Fruit fly (Drosophila melanogaster) whole organism, embryonic: ENCODE results near the gene CG8925.

ENCODE experiments used
- Bdp1 ChIP-seq: fragments of 200-800 bp; sonication (Bioruptor generic); optimal IDR thresholded peaks from 3 replicates; lab custom pipeline; 2016; ENCODE audit warnings: missing biosample characterization, missing genetic modification characterization
- CG1024 ChIP-seq: fragments of 200-800 bp; sonication (Bioruptor generic); IDR thresholded peaks from 2 replicates; pipeline ENCODE4 v1.3.6; 2022; ENCODE audit warnings: missing biosample characterization, missing genetic modification characterization
- CG10543 ChIP-seq: fragments of 200-800 bp; sonication (Bioruptor generic); optimal IDR thresholded peaks from 3 replicates; lab custom pipeline; 2017; ENCODE audit warnings: missing biosample characterization, mild to moderate bottlenecking, missing genetic modification characterization, moderate library complexity
- CG11504 ChIP-seq: fragments of 200-800 bp; sonication (Bioruptor generic); optimal IDR thresholded peaks from 3 replicates; lab custom pipeline; 2019; ENCODE audit warnings: missing biosample characterization, mild to moderate bottlenecking, missing genetic modification characterization, moderate library complexity
- CG12659 ChIP-seq: fragments of 200-800 bp; sonication (Bioruptor generic); optimal IDR thresholded peaks from 3 replicates; lab custom pipeline; 2017; ENCODE audit warnings: mild to moderate bottlenecking, missing biosample characterization, missing genetic modification reagents, missing genetic modification characterization
- CG13894 ChIP-seq: fragments of 200-800 bp; sonication (Bioruptor generic); optimal IDR thresholded peaks from 3 replicates; lab custom pipeline; 2018; ENCODE audit warnings: missing biosample characterization, mild to moderate bottlenecking, missing genetic modification characterization, moderate library complexity
- CG1529 ChIP-seq: fragments of 200-800 bp; sonication (Bioruptor generic); optimal IDR thresholded peaks from 3 replicates; lab custom pipeline; 2018; ENCODE audit warnings: missing biosample characterization, missing genetic modification characterization
- CG15514 ChIP-seq: fragments of 200-800 bp; sonication (Bioruptor generic); optimal IDR thresholded peaks from 3 replicates; lab custom pipeline; 2017; ENCODE audit warnings: missing biosample characterization, missing genetic modification characterization, mild to moderate bottlenecking, moderate library complexity, missing genetic modification reagents
- CG1603 ChIP-seq: fragments of 200-800 bp; sonication (Bioruptor generic); optimal IDR thresholded peaks from 2 replicates; lab custom pipeline; 2019; ENCODE audit warnings: missing biosample characterization, mild to moderate bottlenecking, missing genetic modification characterization, moderate library complexity
- CG17385 ChIP-seq: fragments of 200-800 bp; sonication (Bioruptor generic); optimal IDR thresholded peaks from 3 replicates; lab custom pipeline; 2018; ENCODE audit warnings: missing biosample characterization, mild to moderate bottlenecking, missing genetic modification characterization
- CG18599 ChIP-seq: fragments of 200-800 bp; sonication (Bioruptor generic); optimal IDR thresholded peaks from 3 replicates; lab custom pipeline; 2017; ENCODE audit warnings: missing biosample characterization, missing genetic modification characterization, mild to moderate bottlenecking, moderate library complexity, missing genetic modification reagents
- CG3281 ChIP-seq: fragments of 200-800 bp; sonication (Bioruptor generic); optimal IDR thresholded peaks from 3 replicates; lab custom pipeline; 2017; ENCODE audit warnings: missing biosample characterization, mild to moderate bottlenecking, missing genetic modification characterization
- CG33213 ChIP-seq: fragments of 200-800 bp; sonication (Bioruptor generic); optimal IDR thresholded peaks from 3 replicates; lab custom pipeline; 2016; ENCODE audit warnings: missing biosample characterization, missing genetic modification characterization
- CG4404 ChIP-seq: fragments of 200-800 bp; sonication (Bioruptor generic); IDR thresholded peaks from 2 replicates; pipeline ENCODE4 v1.3.6; 2022; ENCODE audit warnings: missing biosample characterization, missing genetic modification characterization
- CG5180 ChIP-seq: fragments of 200-800 bp; sonication (Bioruptor generic); optimal IDR thresholded peaks from 3 replicates; lab custom pipeline; 2017; ENCODE audit warnings: missing biosample characterization, missing genetic modification characterization, mild to moderate bottlenecking, moderate library complexity, missing genetic modification reagents
- CG8290 ChIP-seq, 3 experiments: fragments of 200-800 bp; sonication (Bioruptor generic); optimal IDR thresholded peaks; 2 replicates each; lab custom pipeline; 2016 to 2019; ENCODE audit warnings: missing biosample characterization in 3 of 3, missing genetic modification characterization in 3 of 3, mild to moderate bottlenecking in 2 of 3, moderate library complexity in 1 of 3
- CG8944 ChIP-seq: fragments of 200-800 bp; sonication (Bioruptor generic); optimal IDR thresholded peaks from 3 replicates; lab custom pipeline; 2016; ENCODE audit warnings: missing biosample characterization, missing genetic modification characterization
- Deaf1 ChIP-seq: fragments of 200-800 bp; optimal IDR thresholded peaks from 3 replicates; lab custom pipeline; 2019; ENCODE audit warnings: missing biosample characterization, mild to moderate bottlenecking, missing genetic modification characterization, moderate library complexity
- Fer1 ChIP-seq: fragments of 200-800 bp; sonication (Bioruptor generic); optimal IDR thresholded peaks from 2 replicates; lab custom pipeline; 2017; ENCODE audit warnings: missing biosample characterization, mild to moderate bottlenecking, missing genetic modification characterization
- HHEX ChIP-seq: fragments of 200-800 bp; sonication (Bioruptor generic); optimal IDR thresholded peaks from 3 replicates; lab custom pipeline; 2017; ENCODE audit warnings: missing biosample characterization, mild to moderate bottlenecking, missing genetic modification characterization, missing genetic modification reagents
- Hand ChIP-seq: fragments of 200-800 bp; sonication (Bioruptor generic); optimal IDR thresholded peaks from 2 replicates; lab custom pipeline; 2017; ENCODE audit warnings: mild to moderate bottlenecking, missing biosample characterization, missing genetic modification reagents, missing genetic modification characterization
- Hmr ChIP-seq: fragments of 200-800 bp; sonication (Bioruptor generic); optimal IDR thresholded peaks from 3 replicates; lab custom pipeline; 2017; ENCODE audit warnings: mild to moderate bottlenecking, missing biosample characterization, missing genetic modification reagents, missing genetic modification characterization
- Jarid2 ChIP-seq: fragments of 200-800 bp; sonication (Bioruptor generic); optimal IDR thresholded peaks from 3 replicates; lab custom pipeline; 2017; ENCODE audit warnings: mild to moderate bottlenecking, missing biosample characterization, missing genetic modification reagents, missing genetic modification characterization
- Med ChIP-seq: fragments of 200-800 bp; sonication (Bioruptor generic); peaks from one replicate; lab custom pipeline; 2016; ENCODE audit warnings: missing biosample characterization, missing genetic modification characterization, mild to moderate bottlenecking, inconsistent platforms, moderate library complexity
- Nf-YC ChIP-seq: fragments of 200-800 bp; optimal IDR thresholded peaks from 3 replicates; lab custom pipeline; 2019; ENCODE audit warnings: missing biosample characterization, mild to moderate bottlenecking, missing genetic modification characterization, moderate library complexity
- Poxn ChIP-seq: fragments of 200-800 bp; sonication (Bioruptor generic); IDR thresholded peaks from 2 replicates; pipeline ENCODE4 v1.3.6; 2022; ENCODE audit warnings: missing biosample characterization, missing genetic modification characterization
- abd-A ChIP-seq: fragments of 200-800 bp; sonication (Bioruptor generic); optimal IDR thresholded peaks from 3 replicates; lab custom pipeline; 2019; ENCODE audit warnings: missing biosample characterization, mild to moderate bottlenecking, missing genetic modification characterization, moderate library complexity
- da ChIP-seq: fragments of 200-800 bp; sonication (Bioruptor generic); optimal IDR thresholded peaks from 2 replicates; lab custom pipeline; 2016; ENCODE audit warnings: missing biosample characterization, missing genetic modification characterization
- emc ChIP-seq: fragments of 200-800 bp; sonication (Bioruptor generic); optimal IDR thresholded peaks from 2 replicates; lab custom pipeline; 2016; ENCODE audit warnings: missing biosample characterization, missing genetic modification characterization
- ewg ChIP-seq: fragments of 200-800 bp; sonication (Bioruptor generic); optimal IDR thresholded peaks from 3 replicates; lab custom pipeline; 2017; ENCODE audit warnings: mild to moderate bottlenecking, missing biosample characterization, missing genetic modification reagents, missing genetic modification characterization
- her ChIP-seq: fragments of 200-800 bp; sonication (Bioruptor generic); optimal IDR thresholded peaks from 2 replicates; lab custom pipeline; 2016; ENCODE audit warnings: missing biosample characterization, missing genetic modification characterization
- lab ChIP-seq: fragments of 200-800 bp; sonication (Bioruptor generic); optimal IDR thresholded peaks from 3 replicates; lab custom pipeline; 2017; ENCODE audit warnings: missing biosample characterization, missing genetic modification characterization, mild to moderate bottlenecking, moderate library complexity, missing genetic modification reagents
- mirr ChIP-seq: fragments of 200-800 bp; sonication (Bioruptor generic); optimal IDR thresholded peaks from 3 replicates; lab custom pipeline; 2018; ENCODE audit warnings: missing biosample characterization, mild to moderate bottlenecking, missing genetic modification characterization
- onecut ChIP-seq: fragments of 200-800 bp; sonication (Bioruptor generic); IDR thresholded peaks from 2 replicates; pipeline ENCODE4 v1.3.6; 2022; ENCODE audit warnings: missing biosample characterization, missing genetic modification characterization
- pb ChIP-seq: fragments of 200-800 bp; sonication (Bioruptor generic); optimal IDR thresholded peaks from 3 replicates; lab custom pipeline; 2016; ENCODE audit warnings: missing biosample characterization, missing genetic modification characterization
- pum ChIP-seq: fragments of 200-800 bp; sonication (Bioruptor generic); optimal IDR thresholded peaks from 2 replicates; lab custom pipeline; 2016; ENCODE audit warnings: missing biosample characterization, missing genetic modification characterization
- pzg ChIP-seq: fragments of 200-800 bp; sonication (Bioruptor generic); optimal IDR thresholded peaks from 3 replicates; lab custom pipeline; 2018; ENCODE audit warnings: missing biosample characterization, mild to moderate bottlenecking, missing genetic modification characterization, moderate library complexity
- repo ChIP-seq: fragments of 200-800 bp; sonication (Bioruptor generic); optimal IDR thresholded peaks from 2 replicates; lab custom pipeline; 2016; ENCODE audit warnings: missing biosample characterization, missing genetic modification characterization

CG8925 gene

DNA sequence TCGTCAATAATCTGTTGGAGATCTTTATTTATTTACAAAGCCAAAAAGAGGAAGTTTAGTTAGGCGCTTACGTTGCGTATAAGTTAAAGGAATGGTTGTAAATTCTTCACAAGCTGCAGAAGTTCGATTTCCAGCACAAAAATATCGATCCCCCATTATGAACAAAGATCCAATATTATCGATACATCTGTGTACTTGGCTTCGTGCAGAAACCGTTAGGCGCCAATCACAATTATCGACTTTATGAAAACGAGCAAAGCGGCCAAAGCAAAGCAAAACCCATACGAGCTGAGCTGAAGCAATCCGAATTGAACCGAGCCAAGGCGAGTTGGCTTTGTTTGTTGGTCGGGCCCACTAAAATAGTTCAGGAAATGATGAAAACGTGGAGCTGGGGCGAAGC lies 53.6 kb downstream of the CG8925 start, which contains the start of gene tara:
Gene tara, plus strand, starts transcription at position 301 of the 400 bp plus-strand sequence.
- TF ChIP-seq pum (GFP tag; lab: Kevin White, UChicago) (no peak), CG17385 (GFP tag; lab: Kevin White, UChicago) (no peak), CG4404 (no peak), CG33213 (GFP tag; lab: Kevin White, UChicago) (no peak), Bdp1 (GFP tag; lab: Kevin White, UChicago) (no peak), emc (GFP tag; lab: Kevin White, UChicago) (no peak), onecut (GFP tag; lab: Robert Waterston, UW) (0 out of 2 replicates have a peak, but pooled peaks have one; percentile 10), CG1024 (GFP tag; lab: Robert Waterston, UW) (no peak)

DNA sequence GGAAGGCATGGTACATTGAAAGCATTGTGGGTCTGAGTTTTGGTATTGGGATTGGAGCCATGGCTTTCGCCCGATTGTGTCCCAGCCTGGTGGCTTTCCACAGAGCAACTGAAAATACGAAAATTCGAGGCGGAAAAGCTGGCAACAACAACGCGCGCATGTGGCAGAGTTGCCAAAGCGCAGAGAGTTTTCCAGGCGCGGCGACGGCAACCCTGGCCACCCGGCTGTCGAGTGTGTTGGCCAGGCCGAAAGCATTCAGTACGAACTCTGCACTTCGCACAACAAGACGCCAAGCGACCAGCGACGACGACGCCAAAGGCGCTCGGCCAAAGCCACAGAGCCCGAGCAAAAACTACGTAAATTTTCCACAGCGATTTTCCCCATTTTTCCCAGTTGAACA lies 54.0 kb downstream of the CG8925 start:
- TF ChIP-seq CG8290 (GFP tag; optimal IDR thresholded peaks at IDR 0.05; lab: Kevin White, UChicago) (no peak), CG8290 (tag; optimal IDR thresholded peaks at IDR 0.05; lab: Kevin White, UChicago) (peak in 1 of 2 experiments; percentile 52), Deaf1 (tag; lab: Kevin White, UChicago) (peak; percentile 92), Fer1 (GFP tag; lab: Kevin White, UChicago) (peak; percentile 42), ewg (GFP tag; lab: Kevin White, UChicago) (peak; percentile 81), Hmr (GFP tag; lab: Kevin White, UChicago) (peak; percentile 13), CG5180 (GFP tag; lab: Kevin White, UChicago) (peak; percentile 77), pzg (peak; percentile 32), CG1603 (tag; lab: Kevin White, UChicago) (no peak), lab (GFP tag; lab: Kevin White, UChicago) (peak; percentile 37), Jarid2 (peak; percentile 62), CG10543 (GFP tag; lab: Kevin White, UChicago) (peak; percentile 78), Med (peak; percentile 77), her (GFP tag; lab: Kevin White, UChicago) (peak; percentile 30), Hand (GFP tag; lab: Kevin White, UChicago) (peak; percentile 13), CG12659 (GFP tag; lab: Kevin White, UChicago) (no peak), CG3281 (peak; percentile 0), CG13894 (tag; lab: Kevin White, UChicago) (peak; percentile 73), pb (GFP tag; lab: Kevin White, UChicago) (peak; percentile 1), HHEX (GFP tag; lab: Kevin White, UChicago) (peak; percentile 2), CG8944 (GFP tag; lab: Kevin White, UChicago) (no peak), CG18599 (GFP tag; lab: Kevin White, UChicago) (peak; percentile 57), repo (GFP tag; lab: Kevin White, UChicago) (peak; percentile 7), abd-A (tag; lab: Kevin White, UChicago) (peak; percentile 64), CG15514 (GFP tag; lab: Kevin White, UChicago) (peak; percentile 60), CG11504 (tag; lab: Kevin White, UChicago) (peak; percentile 43), Poxn (no peak), Nf-YC (tag; lab: Kevin White, UChicago) (peak; percentile 6), da (GFP tag; lab: Kevin White, UChicago) (no peak), mirr (GFP tag; lab: Kevin White, UChicago) (peak; percentile 2), CG1529 (GFP tag; lab: Kevin White, UChicago) (no peak)
